Fruit fly (Drosophila melanogaster): ENCODE measurements around the gene Surf4.

Gene Surf4

dm6 chr3R:15330472-15330871 is 15.5 kb downstream of the Surf4 start, which contains the start of gene mRpL9 (continued):
- TF ChIP-seq CG14860 (GFP tag; IDR thresholded peaks at IDR 0.05; ENCODE audit: partially characterized antibody) (no peak), pum (GFP tag; optimal IDR thresholded peaks at IDR 0.05) (peak; percentile 9), CG15514 (GFP tag; optimal IDR thresholded peaks at IDR 0.05) (peak; percentile 52), ato (GFP tag; IDR thresholded peaks at IDR 0.05; ENCODE audit: partially characterized antibody) (no peak), chn (GFP tag; optimal IDR thresholded peaks at IDR 0.05) (no peak), YL-1 (GFP tag; optimal IDR thresholded peaks at IDR 0.05) (peak; percentile 58), ase (GFP tag; IDR thresholded peaks at IDR 0.05) (no peak), Hand (GFP tag; optimal IDR thresholded peaks at IDR 0.05) (no peak), GATAe (GFP tag; conservative IDR thresholded peaks at IDR 0.05) (no peak), Med (GFP tag) (peak; percentile 78), D (optimal IDR thresholded peaks at IDR 0.05) (no peak), D (GFP tag; optimal IDR thresholded peaks at IDR 0.05) (no peak), CG11723 (GFP tag; optimal IDR thresholded peaks at IDR 0.05) (no peak), CG1792 (GFP tag; optimal IDR thresholded peaks at IDR 0.05) (no peak), H2.0 (GFP tag; IDR thresholded peaks at IDR 0.05) (no peak), CG12299 (tag; optimal IDR thresholded peaks at IDR 0.05) (no peak), HHEX (GFP tag; optimal IDR thresholded peaks at IDR 0.05) (no peak), Abd-B (GFP tag; optimal IDR thresholded peaks at IDR 0.05) (peak; percentile 91), Ada2b (GFP tag; IDR thresholded peaks at IDR 0.05) (no peak), tna (GFP tag; IDR thresholded peaks at IDR 0.05; ENCODE audit: partially characterized antibody) (no peak), amos (GFP tag; IDR thresholded peaks at IDR 0.05; ENCODE audit: partially characterized antibody) (peak; percentile 26; the same call in 1 of the 2 replicates), CG18599 (GFP tag; optimal IDR thresholded peaks at IDR 0.05) (no peak), Gsc (GFP tag; IDR thresholded peaks at IDR 0.05) (no peak), CG7745 (tag; optimal IDR thresholded peaks at IDR 0.05) (no peak), CG9817 (tag; optimal IDR thresholded peaks at IDR 0.05) (peak; percentile 33), usp (GFP tag; optimal IDR thresholded peaks at IDR 0.05) (no peak), sens (GFP tag) (peak; percentile 47), vnd (GFP tag; IDR thresholded peaks at IDR 0.05; ENCODE audit: partially characterized antibody) (no peak), MESR4 (GFP tag; optimal IDR thresholded peaks at IDR 0.05) (peak; percentile 63), CG16813 (GFP tag; IDR thresholded peaks at IDR 0.05; ENCODE audit: partially characterized antibody) (no peak), Nf-YC (tag; optimal IDR thresholded peaks at IDR 0.05) (peak; percentile 26), sc (optimal IDR thresholded peaks at IDR 0.05) (no peak), sc (GFP tag; optimal IDR thresholded peaks at IDR 0.05) (no peak), CG14965 (GFP tag; optimal IDR thresholded peaks at IDR 0.05; ENCODE audit: borderline replicate concordance) (no peak), CG8924 (tag; optimal IDR thresholded peaks at IDR 0.05) (no peak), unc-4 (GFP tag; IDR thresholded peaks at IDR 0.05; ENCODE audit: partially characterized antibody) (peak; percentile 39; the same call in 1 of the 2 replicates), CG18262 (tag; optimal IDR thresholded peaks at IDR 0.05) (no peak), CG8944 (GFP tag; optimal IDR thresholded peaks at IDR 0.05) (no peak), HmgZ (tag; optimal IDR thresholded peaks at IDR 0.05) (peak; percentile 58), CG10209 (GFP tag; optimal IDR thresholded peaks at IDR 0.05) (no peak), fd64A (GFP tag; optimal IDR thresholded peaks at IDR 0.05) (no peak), CG12236 (GFP tag; optimal IDR thresholded peaks at IDR 0.05) (no peak), BtbVII (GFP tag; optimal IDR thresholded peaks at IDR 0.05) (no peak), sisA (GFP tag; IDR thresholded peaks at IDR 0.05) (no peak), mam (GFP tag; optimal IDR thresholded peaks at IDR 0.05) (peak; percentile 40), pzg (GFP tag; optimal IDR thresholded peaks at IDR 0.05) (peak; percentile 69), CG11695 (GFP tag; IDR thresholded peaks at IDR 0.05) (no peak), C15 (GFP tag; IDR thresholded peaks at IDR 0.05) (no peak), Dll (GFP tag; IDR thresholded peaks at IDR 0.05; ENCODE audit: partially characterized antibody) (peak; percentile 49; the same call in 2 of the 4 replicates), yki (optimal IDR thresholded peaks at IDR 0.05) (no peak), CG7357 (GFP tag; IDR thresholded peaks at IDR 0.05) (no peak)
